Worm (Caenorhabditis elegans) whole organism, young adult: Measurements from ENCODE around the gene F52C6.3.

Source experiments
- F37B4.10 ChIP-seq: fragments of 200-800 bp; sonication (Bioruptor generic); IDR thresholded peaks from 2 replicates; pipeline ENCODE4 v1.3.6; 2022; ENCODE audit warnings: missing genetic modification characterization, missing compliant biosample characterization
- K11D2.4 ChIP-seq: fragments of 200-800 bp; sonication (Bioruptor generic); IDR thresholded peaks from 2 replicates; pipeline ENCODE4 v1.3.6; 2022; ENCODE audit warnings: missing genetic modification reagents, missing genetic modification characterization, missing compliant biosample characterization
- T26A5.8 ChIP-seq: sonication (generic microtip); optimal IDR thresholded peaks from 2 replicates; lab custom pipeline; 2016; ENCODE audit warnings: missing genetic modification characterization, missing compliant biosample characterization
- ZK185.1 ChIP-seq: sonication (generic microtip); optimal IDR thresholded peaks from 2 replicates; lab custom pipeline; 2016; ENCODE audit warnings: mild to moderate bottlenecking, missing genetic modification characterization, missing compliant biosample characterization; ENCODE audit not compliant: poor library complexity, severe bottlenecking
- akir-1 ChIP-seq: fragments of 200-800 bp; sonication (Bioruptor generic); optimal IDR thresholded peaks from 2 replicates; lab custom pipeline; 2018; ENCODE audit warnings: mild to moderate bottlenecking, missing genetic modification characterization, moderate library complexity, missing compliant biosample characterization
- atf-7 ChIP-seq: sonication (generic microtip); optimal IDR thresholded peaks from 2 replicates; lab custom pipeline; 2017; ENCODE audit warnings: mild to moderate bottlenecking, missing genetic modification characterization, missing compliant biosample characterization
- attf-3 ChIP-seq: fragments of 200-800 bp; sonication (Bioruptor generic); conservative IDR thresholded peaks from 2 replicates; pipeline ENCODE4 v1.3.6; 2022; ENCODE audit warnings: missing genetic modification reagents, missing genetic modification characterization, missing compliant biosample characterization
- bed-2 ChIP-seq: fragments of 200-800 bp; sonication (Bioruptor generic); IDR thresholded peaks from 2 replicates; pipeline ENCODE4 v1.3.6; 2022; ENCODE audit warnings: missing genetic modification reagents, missing genetic modification characterization, missing compliant biosample characterization
- cebp-1 ChIP-seq, 2 experiments: fragments of 200-800 bp in 1 of 2; sonication (Bioruptor generic) in 1 of 2; sonication (generic microtip) in 1 of 2; IDR thresholded peaks in 1 of 2; optimal IDR thresholded peaks in 1 of 2; 2 replicates each; pipeline versions ENCODE4 v1.3.6 to Lab custom; 2017 to 2022; ENCODE audit warnings: missing compliant biosample characterization in 2 of 2, missing genetic modification characterization in 2 of 2, mild to moderate bottlenecking in 1 of 2, missing genetic modification reagents in 1 of 2, moderate library complexity in 1 of 2
- ceh-40 ChIP-seq: fragments of 200-800 bp; sonication (Bioruptor generic); IDR thresholded peaks from 2 replicates; pipeline ENCODE4 v1.3.6; 2022; ENCODE audit warnings: missing genetic modification characterization, missing compliant biosample characterization
- dox-1 ChIP-seq: fragments of 200-800 bp; sonication (Bioruptor generic); IDR thresholded peaks from 2 replicates; pipeline ENCODE4 v1.3.6; 2022; ENCODE audit warnings: missing genetic modification reagents, missing genetic modification characterization, missing compliant biosample characterization
- dpff-1 ChIP-seq: sonication (generic microtip); optimal IDR thresholded peaks from 2 replicates; lab custom pipeline; 2017; ENCODE audit warnings: mild to moderate bottlenecking, missing genetic modification characterization, missing compliant biosample characterization
- fkh-3 ChIP-seq: sonication (generic microtip); optimal IDR thresholded peaks from 2 replicates; lab custom pipeline; 2016; ENCODE audit warnings: mild to moderate bottlenecking, missing genetic modification characterization, missing compliant biosample characterization
- hmg-1.2 ChIP-seq: fragments of 200-800 bp; sonication (Bioruptor generic); IDR thresholded peaks from 2 replicates; pipeline ENCODE4 v1.3.6; 2022; ENCODE audit warnings: missing genetic modification reagents, missing genetic modification characterization, missing compliant biosample characterization
- lag-1 ChIP-seq: fragments of 200-800 bp; sonication (Bioruptor generic); IDR thresholded peaks from 2 replicates; pipeline ENCODE4 v1.3.6; 2022; ENCODE audit warnings: missing genetic modification reagents, missing genetic modification characterization, missing compliant biosample characterization
- let-526 ChIP-seq: fragments of 200-800 bp; sonication (Bioruptor generic); IDR thresholded peaks from 2 replicates; pipeline ENCODE4 v1.3.6; 2022; ENCODE audit warnings: missing genetic modification reagents, missing genetic modification characterization, missing compliant biosample characterization
- let-607 ChIP-seq, 2 experiments: fragments of 200-800 bp in 1 of 2; sonication (Bioruptor generic) in 1 of 2; sonication (generic microtip) in 1 of 2; optimal IDR thresholded peaks; 2 replicates each; lab custom pipeline; 2016 to 2018; ENCODE audit warnings: mild to moderate bottlenecking in 2 of 2, missing compliant biosample characterization in 2 of 2, missing genetic modification characterization in 2 of 2, moderate library complexity in 2 of 2, missing genotype in 1 of 2
- lsl-1 ChIP-seq: fragments of 200-800 bp; sonication (Bioruptor generic); optimal IDR thresholded peaks from 2 replicates; lab custom pipeline; 2018; ENCODE audit warnings: mild to moderate bottlenecking, missing genetic modification characterization, moderate library complexity, missing compliant biosample characterization
- madf-10 ChIP-seq: sonication (generic microtip); optimal IDR thresholded peaks from 2 replicates; lab custom pipeline; 2016; ENCODE audit warnings: mild to moderate bottlenecking, missing genetic modification characterization, missing compliant biosample characterization
- madf-3 ChIP-seq: fragments of 200-800 bp; sonication (Bioruptor generic); IDR thresholded peaks from 2 replicates; pipeline ENCODE4 v1.3.6; 2022; ENCODE audit warnings: missing genetic modification reagents, missing genetic modification characterization, missing compliant biosample characterization
- madf-6 ChIP-seq: fragments of 200-800 bp; sonication (Bioruptor generic); IDR thresholded peaks from 2 replicates; pipeline ENCODE4 v1.3.6; 2022; ENCODE audit warnings: missing genetic modification reagents, missing genetic modification characterization, missing compliant biosample characterization
- nfyb-1 ChIP-seq: fragments of 200-800 bp; sonication (Bioruptor generic); IDR thresholded peaks from 2 replicates; pipeline ENCODE4 v1.3.6; 2022; ENCODE audit warnings: missing genetic modification reagents, missing genetic modification characterization, missing compliant biosample characterization
- nhr-120 ChIP-seq: fragments of 200-800 bp; sonication (Bioruptor generic); IDR thresholded peaks from 2 replicates; pipeline ENCODE4 v1.3.6; 2022; ENCODE audit warnings: missing genetic modification characterization, missing compliant biosample characterization
- nhr-80 ChIP-seq: sonication (generic microtip); optimal IDR thresholded peaks from 2 replicates; lab custom pipeline; 2016; ENCODE audit warnings: missing genetic modification characterization, missing compliant biosample characterization
- pbrm-1 ChIP-seq: fragments of 200-800 bp; sonication (Bioruptor generic); IDR thresholded peaks from 2 replicates; pipeline ENCODE4 v1.3.6; 2022; ENCODE audit warnings: missing genetic modification reagents, missing genetic modification characterization, missing compliant biosample characterization
- rec-8 ChIP-seq, 2 experiments: sonication (generic microtip); optimal IDR thresholded peaks; 2 replicates each; lab custom pipeline; 2016; ENCODE audit warnings: mild to moderate bottlenecking in 2 of 2, missing genetic modification characterization in 2 of 2, missing genetic modification reagents in 2 of 2, missing genotype in 2 of 2, missing biosample characterization in 1 of 2, missing compliant biosample characterization in 1 of 2, moderate library complexity in 1 of 2
- snpc-1.3 ChIP-seq: sonication (generic microtip); optimal IDR thresholded peaks from 2 replicates; lab custom pipeline; 2017; ENCODE audit warnings: missing genetic modification characterization, mild to moderate bottlenecking, missing compliant biosample characterization, antibody characterized with exemption, moderate library complexity, missing genotype, missing genetic modification reagents; ENCODE audit not compliant: insufficient read depth
- snpc-3.4 ChIP-seq: sonication (generic microtip); optimal IDR thresholded peaks from 2 replicates; lab custom pipeline; 2017; ENCODE audit warnings: missing genetic modification characterization, mild to moderate bottlenecking, missing compliant biosample characterization, antibody characterized with exemption, moderate library complexity, missing genotype, missing genetic modification reagents
- sptf-2 ChIP-seq: fragments of 200-800 bp; sonication (Bioruptor generic); optimal IDR thresholded peaks from 2 replicates; lab custom pipeline; 2018; ENCODE audit warnings: mild to moderate bottlenecking, missing genetic modification characterization, missing compliant biosample characterization
- ztf-26 ChIP-seq: sonication (generic microtip); optimal IDR thresholded peaks from 2 replicates; lab custom pipeline; 2017; ENCODE audit warnings: missing genetic modification characterization, missing compliant biosample characterization
- ztf-3 ChIP-seq: fragments of 200-800 bp; sonication (Bioruptor generic); optimal IDR thresholded peaks from 2 replicates; lab custom pipeline; 2018; ENCODE audit warnings: mild to moderate bottlenecking, missing genetic modification characterization, missing compliant biosample characterization
- ztf-6 ChIP-seq: fragments of 200-800 bp; sonication (Bioruptor generic); IDR thresholded peaks from 2 replicates; pipeline ENCODE4 v1.3.6; 2022; ENCODE audit warnings: missing genetic modification reagents, missing genetic modification characterization, missing compliant biosample characterization

Gene F52C6.3

DNA sequence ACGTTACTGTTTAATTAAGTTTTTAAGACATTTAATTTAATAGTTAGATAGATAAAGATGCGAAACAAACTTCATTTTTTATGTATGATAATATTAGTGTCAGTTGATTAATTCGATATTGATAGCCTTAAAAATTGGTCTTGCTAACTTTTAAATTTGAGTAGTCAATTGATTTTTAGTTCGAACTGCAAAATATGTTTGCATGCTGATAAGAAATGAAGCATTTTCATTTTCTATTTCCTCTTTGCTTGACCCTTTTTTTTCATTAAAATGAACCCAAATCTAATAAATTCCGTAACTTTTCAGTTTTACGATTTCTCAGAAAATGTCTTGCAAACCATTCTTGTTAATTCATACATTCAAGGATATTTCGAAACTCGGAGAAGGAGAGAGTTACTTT lies 19.5 kb upstream of the F52C6.3 start, which contains the start of gene math-22:
Gene math-22 (plus strand): TSS at position 301 of the 400 bp plus-strand sequence.
- TF ChIP-seq pbrm-1 (no peak), bed-2 (no peak), nfyb-1 (GFP tag; lab: Robert Waterston, UW) (no peak), nhr-80 (tag; lab: Kevin White, UChicago) (peak; percentile 3), rec-8 (tag; optimal IDR thresholded peaks at IDR 0.05; lab: Kevin White, UChicago) (no peak), let-607 (tag; optimal IDR thresholded peaks at IDR 0.05; lab: Kevin White, UChicago) (no peak), ztf-3 (GFP tag; lab: Kevin White, UChicago) (no peak), lag-1 (GFP tag; lab: Robert Waterston, UW) (no peak)

DNA sequence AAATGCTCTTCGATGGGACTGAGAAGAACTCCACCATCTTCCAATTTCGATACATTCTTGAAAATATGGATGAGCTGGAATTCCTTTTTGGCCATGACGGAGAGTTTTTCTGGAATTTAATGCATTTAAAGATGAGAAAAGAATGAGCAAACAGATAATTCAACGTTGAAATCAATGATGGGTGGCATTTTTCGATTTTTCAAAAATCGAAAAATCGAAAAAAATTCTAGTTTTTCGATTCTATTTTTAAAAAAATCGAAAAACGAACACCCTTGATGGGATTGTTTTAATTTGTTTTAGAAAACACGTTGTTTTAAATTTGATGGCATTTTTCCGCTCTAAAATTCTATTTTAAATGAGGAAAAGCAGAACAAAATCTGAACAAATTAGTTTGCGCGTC lies 11.8 kb upstream of the F52C6.3 start, which contains the start of gene math-31:
Gene math-31 (minus strand): TSS at position 101 of the 400 bp plus-strand sequence.
- TF ChIP-seq let-526 (no peak), ZK185.1 (no peak), madf-10 (tag; lab: Kevin White, UChicago) (no peak), dox-1 (GFP tag; lab: Robert Waterston, UW) (no peak), fkh-3 (tag; lab: Kevin White, UChicago) (no peak), F37B4.10 (no peak), K11D2.4 (no peak), T26A5.8 (tag; lab: Kevin White, UChicago) (no peak), madf-6 (GFP tag; lab: Robert Waterston, UW) (no peak), dpff-1 (no peak), akir-1 (GFP tag; lab: Kevin White, UChicago) (no peak), snpc-1.3 (no peak), sptf-2 (GFP tag; lab: Kevin White, UChicago) (no peak), ztf-6 (no peak), atf-7 (no peak), nfyb-1 (GFP tag; lab: Robert Waterston, UW) (no peak), hmg-1.2 (GFP tag; lab: Robert Waterston, UW) (no peak)

DNA sequence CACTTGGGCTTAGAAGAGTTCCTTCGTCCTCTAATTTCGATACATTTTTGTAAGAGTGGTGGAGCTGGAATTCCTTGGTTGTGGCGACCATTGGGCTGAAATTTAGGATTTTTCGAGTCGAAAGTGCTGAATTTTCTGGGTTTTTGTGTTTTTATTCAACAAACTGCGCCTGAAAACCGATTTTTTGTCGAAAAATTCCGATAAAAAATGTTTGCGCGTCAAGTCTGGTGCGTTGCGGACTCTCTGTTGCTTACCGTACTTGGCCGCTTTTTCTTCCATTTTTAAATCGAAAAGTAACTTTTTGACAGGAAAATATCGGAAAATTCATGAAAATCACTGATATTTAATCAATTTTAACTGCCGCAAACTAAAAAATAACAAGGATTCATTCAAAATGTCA lies 6.7 kb upstream of the F52C6.3 start, which contains the start of gene bath-4:
Gene bath-4 (minus strand): TSS at position 101 of the 400 bp plus-strand sequence.
- TF ChIP-seq snpc-3.4 (no peak), attf-3 (GFP tag; lab: Robert Waterston, UW) (no peak), lsl-1 (peak; percentile 33), nhr-120 (GFP tag; lab: Robert Waterston, UW) (no peak)

DNA sequence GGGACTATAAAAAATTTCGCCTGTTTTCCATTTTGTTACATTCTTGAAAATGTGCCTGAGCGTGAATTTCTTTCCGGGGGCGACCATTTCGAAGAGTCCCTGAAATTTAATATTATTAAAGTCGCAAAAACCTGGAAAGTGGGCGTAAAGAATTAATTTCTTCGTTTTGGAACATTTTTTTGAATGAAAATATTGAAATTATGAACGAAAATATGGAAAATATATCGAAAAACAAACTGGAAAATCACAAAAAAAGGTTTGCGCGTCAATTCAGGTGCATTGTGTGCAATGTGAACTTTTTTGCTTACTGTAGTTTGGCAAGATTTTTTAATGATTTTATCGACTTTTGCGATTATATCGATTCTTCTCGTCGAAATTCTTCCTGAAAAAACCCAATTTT lies 3.5 kb upstream of the F52C6.3 start, which contains the start of gene bath-7:
Gene bath-7 (minus strand): TSS at position 101 of the 400 bp plus-strand sequence.
- TF ChIP-seq lsl-1 (peak; percentile 52), ztf-26 (no peak)

DNA sequence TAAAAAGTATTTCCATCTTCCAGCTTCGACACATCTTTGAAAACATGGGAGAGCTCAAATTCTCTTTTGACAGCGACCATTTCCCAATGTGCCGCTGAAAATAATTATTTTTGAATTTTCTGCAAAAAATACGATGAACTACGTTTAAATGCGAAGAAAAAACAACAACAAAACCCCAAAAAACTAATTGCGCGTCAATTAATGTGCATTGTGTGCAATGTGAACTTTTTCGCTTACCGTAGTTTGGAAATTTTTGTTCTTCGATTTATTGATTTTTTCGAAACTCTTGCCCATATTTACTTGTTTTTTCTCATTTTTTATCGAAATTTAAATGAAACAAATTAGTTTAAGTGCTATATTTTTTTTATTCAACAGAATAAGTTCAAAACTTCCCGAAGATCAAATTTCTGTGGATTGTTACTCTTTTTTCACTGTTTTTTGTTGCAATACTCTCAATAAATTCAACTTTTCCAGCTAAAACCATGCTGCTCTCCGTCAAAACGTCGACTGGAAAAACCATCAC lies 1.8 kb upstream of the F52C6.3 start, which contains the start of the genes bath-2 and F52C6.4:
Gene bath-2 (minus strand): TSS at position 101 of the 523 bp plus-strand sequence.
Gene F52C6.4 (plus strand): TSS at position 473 of the 523 bp plus-strand sequence.
- no peak for TF ChIP-seq madf-3 (GFP tag; lab: Robert Waterston, UW)
- TF ChIP-seq madf-6 (GFP tag; lab: Robert Waterston, UW), result peak; percentile 44; the same call in 1 of the 2 replicates
- no peak for TF ChIP-seq cebp-1 (GFP tag; IDR thresholded peaks at IDR 0.05; lab: Robert Waterston, UW)
- TF ChIP-seq cebp-1 (tag; optimal IDR thresholded peaks at IDR 0.05; lab: Kevin White, UChicago), result no peak
- TF ChIP-seq lsl-1, result peak; percentile 84
- TF ChIP-seq ceh-40 (GFP tag; lab: Robert Waterston, UW), result no peak
